Worm (Caenorhabditis elegans): ENCODE results near the gene fbxb-45.
"Not testable (repeated sequence)": the region's sequence is repeated elsewhere in the genome, so short reads cannot be mapped to it uniquely, and the experiment has no call there.

fbxb-45 gene

ce11 chrII:1072106-1072505 lies 28.3 kb upstream of the fbxb-45 start, which contains the start of gene K02E7.4:
K02E7.4 (plus strand) TSS chrII:1072406.
- TF ChIP-seq pes-1 (GFP tag; IDR thresholded peaks at IDR 0.05) = no peak
- TF ChIP-seq tbx-11 (GFP tag; IDR thresholded peaks at IDR 0.05) = no peak

- TF ChIP-seq flt-1 (GFP tag; IDR thresholded peaks at IDR 0.05) = no peak
- no peak for TF ChIP-seq F13C5.2 (tag; optimal IDR thresholded peaks at IDR 0.05)
- TF ChIP-seq ama-1 (optimal IDR thresholded peaks at IDR 0.05) = no peak
- no peak for TF ChIP-seq hmbx-1 (tag; optimal IDR thresholded peaks at IDR 0.05)
- TF ChIP-seq tbx-11 (GFP tag; IDR thresholded peaks at IDR 0.05) = no peak
- TF ChIP-seq B0310.2 (tag; optimal IDR thresholded peaks at IDR 0.05) = no peak
- TF ChIP-seq tbx-37 (GFP tag; conservative IDR thresholded peaks at IDR 0.05) = no peak
- TF ChIP-seq ceh-36 (tag; optimal IDR thresholded peaks at IDR 0.05) = no peak
These were observed 27.6 kb upstream of the fbxb-45 start for ce11 chrII:1071432-1071831.

ce11 chrII:1070875-1071274 lies 27.0 kb upstream of the fbxb-45 start, which contains the start of gene K02E7.12:
K02E7.12 (plus strand) TSS chrII:1071175.
- TF ChIP-seq tbx-37 (GFP tag; conservative IDR thresholded peaks at IDR 0.05) (no peak), hmg-4 (GFP tag; optimal IDR thresholded peaks at IDR 0.05) (no peak), ceh-13 (GFP tag; optimal IDR thresholded peaks at IDR 0.05) (no peak)

ce11 chrII:1066907-1067306 lies 23.1 kb upstream of the fbxb-45 start, which contains the start of gene K02E7.10:
K02E7.10 (minus strand) TSS chrII:1067007.
- TF ChIP-seq flt-1 (GFP tag; IDR thresholded peaks at IDR 0.05) (no peak), tbx-37 (GFP tag; conservative IDR thresholded peaks at IDR 0.05) (no peak), scrt-1 (GFP tag; IDR thresholded peaks at IDR 0.05) (no peak), tbx-11 (GFP tag; IDR thresholded peaks at IDR 0.05) (no peak), aly-1 (tag; optimal IDR thresholded peaks at IDR 0.05) (no peak), hnd-1 (tag; optimal IDR thresholded peaks at IDR 0.05) (no peak), hmg-4 (GFP tag; optimal IDR thresholded peaks at IDR 0.05) (no peak), sea-1 (GFP tag; conservative IDR thresholded peaks at IDR 0.05) (no peak), B0310.2 (tag; optimal IDR thresholded peaks at IDR 0.05) (no peak), tra-4 (tag; optimal IDR thresholded peaks at IDR 0.05) (no peak)

- TF ChIP-seq flt-1 (GFP tag; IDR thresholded peaks at IDR 0.05) (no peak), ets-7 (tag; optimal IDR thresholded peaks at IDR 0.05) (no peak), ceh-36 (tag; optimal IDR thresholded peaks at IDR 0.05) (no peak), hnd-1 (tag; optimal IDR thresholded peaks at IDR 0.05) (no peak), ama-1 (optimal IDR thresholded peaks at IDR 0.05) (no peak), sea-1 (GFP tag; conservative IDR thresholded peaks at IDR 0.05) (no peak), F13C5.2 (tag; optimal IDR thresholded peaks at IDR 0.05) (no peak), tbx-37 (GFP tag; conservative IDR thresholded peaks at IDR 0.05) (no peak), hmbx-1 (tag; optimal IDR thresholded peaks at IDR 0.05) (no peak), tbx-11 (GFP tag; IDR thresholded peaks at IDR 0.05) (no peak), B0310.2 (tag; optimal IDR thresholded peaks at IDR 0.05) (no peak), pes-1 (GFP tag; IDR thresholded peaks at IDR 0.05) (no peak), aly-1 (tag; optimal IDR thresholded peaks at IDR 0.05) (no peak), hmg-4 (GFP tag; optimal IDR thresholded peaks at IDR 0.05) (no peak), tra-4 (tag; optimal IDR thresholded peaks at IDR 0.05) (no peak), scrt-1 (GFP tag; IDR thresholded peaks at IDR 0.05) (no peak), ceh-13 (GFP tag; optimal IDR thresholded peaks at IDR 0.05) (no peak)
These were observed 20.1 kb upstream of the fbxb-45 start for ce11 chrII:1063926-1064325.

- not testable (repeated sequence) for TF ChIP-seq aly-1, ets-7, ceh-36 (tag; optimal IDR thresholded peaks at IDR 0.05)
These were observed 16.9 kb upstream of the fbxb-45 start, which contains the start of gene btb-10 for ce11 chrII:1060702-1061101. btb-10 (minus strand) TSS chrII:1060802.

- no peak for TF ChIP-seq hmbx-1 (tag; optimal IDR thresholded peaks at IDR 0.05)
- TF ChIP-seq tbx-11 (GFP tag; IDR thresholded peaks at IDR 0.05) = no peak
- TF ChIP-seq ama-1 (optimal IDR thresholded peaks at IDR 0.05) = no peak
- TF ChIP-seq flt-1 (GFP tag; IDR thresholded peaks at IDR 0.05) = no peak
- no peak for TF ChIP-seq hnd-1 (tag; optimal IDR thresholded peaks at IDR 0.05)
- TF ChIP-seq ceh-36 (tag; optimal IDR thresholded peaks at IDR 0.05) = no peak
- TF ChIP-seq B0310.2 (tag; optimal IDR thresholded peaks at IDR 0.05) = no peak
- TF ChIP-seq F13C5.2 (tag; optimal IDR thresholded peaks at IDR 0.05) = no peak
These were observed 13.0 kb upstream of the fbxb-45 start for ce11 chrII:1056844-1057243.

- not testable (repeated sequence) for TF ChIP-seq tbx-37 (GFP tag; conservative IDR thresholded peaks at IDR 0.05); flt-1 (GFP tag; IDR thresholded peaks at IDR 0.05); hmbx-1 (tag; optimal IDR thresholded peaks at IDR 0.05)
These were observed 10.9 kb upstream of the fbxb-45 start, which contains the start of gene K02E7.7 for ce11 chrII:1054724-1055123. K02E7.7 (plus strand) TSS chrII:1055024.

ce11 chrII:1049849-1050248 lies 6.0 kb upstream of the fbxb-45 start, which contains the start of gene fbxb-40:
fbxb-40 (minus strand) TSS chrII:1049949.
- TF ChIP-seq tbx-11 (GFP tag; IDR thresholded peaks at IDR 0.05) = no peak
- TF ChIP-seq flt-1 (GFP tag; IDR thresholded peaks at IDR 0.05) = no peak
- TF ChIP-seq hmg-4 (GFP tag; optimal IDR thresholded peaks at IDR 0.05) = no peak
- no peak for TF ChIP-seq ama-1 (optimal IDR thresholded peaks at IDR 0.05)
- no peak for TF ChIP-seq ceh-36 (tag; optimal IDR thresholded peaks at IDR 0.05)
- no peak for TF ChIP-seq tbx-37 (GFP tag; conservative IDR thresholded peaks at IDR 0.05)
- no peak for TF ChIP-seq ets-7 (tag; optimal IDR thresholded peaks at IDR 0.05)
- no peak for TF ChIP-seq aly-1 (tag; optimal IDR thresholded peaks at IDR 0.05)
- TF ChIP-seq ceh-13 (GFP tag; optimal IDR thresholded peaks at IDR 0.05) = no peak
- TF ChIP-seq hnd-1 (tag; optimal IDR thresholded peaks at IDR 0.05) = no peak
- no peak for TF ChIP-seq F13C5.2 (tag; optimal IDR thresholded peaks at IDR 0.05)
- no peak for TF ChIP-seq sea-1 (GFP tag; conservative IDR thresholded peaks at IDR 0.05)
- no peak for TF ChIP-seq scrt-1 (GFP tag; IDR thresholded peaks at IDR 0.05)
- TF ChIP-seq hmbx-1 (tag; optimal IDR thresholded peaks at IDR 0.05) = no peak
- TF ChIP-seq tra-4 (tag; optimal IDR thresholded peaks at IDR 0.05) = no peak

Data from whole organism, early embryonic.